Worm (Caenorhabditis elegans): ENCODE results near the gene lgc-47.

ce11 chrX:9763903-9764302 is 43.6 kb downstream of the lgc-47 start:
- no peak for TF ChIP-seq ama-1 (optimal IDR thresholded peaks at IDR 0.05)
- no peak for TF ChIP-seq F13C5.2 (tag; optimal IDR thresholded peaks at IDR 0.05)
- no peak for TF ChIP-seq sea-1 (GFP tag; conservative IDR thresholded peaks at IDR 0.05)
- no peak for TF ChIP-seq B0310.2 (tag; optimal IDR thresholded peaks at IDR 0.05)
- TF ChIP-seq pes-1 (GFP tag; IDR thresholded peaks at IDR 0.05) = no peak
